Worm (Caenorhabditis elegans) whole organism, L1 larva: ENCODE measurements around the gene ergi-1.

Experiments
- C04F5.9 ChIP-seq: sonication (generic microtip); optimal IDR thresholded peaks from 2 replicates; lab custom pipeline; 2016; ENCODE audit warnings: missing genetic modification characterization, missing compliant biosample characterization
- C16A3.4 ChIP-seq: fragments of 150-350 bp; optimal IDR thresholded peaks from 2 replicates; lab custom pipeline; 2014; ENCODE audit warnings: missing biosample characterization, missing genetic modification characterization
- C34B4.2 ChIP-seq: sonication (generic microtip); optimal IDR thresholded peaks from 2 replicates; lab custom pipeline; 2017; ENCODE audit warnings: mild to moderate bottlenecking, missing genetic modification characterization, missing compliant biosample characterization
- F16B12.6 ChIP-seq: fragments of 150-350 bp; optimal IDR thresholded peaks from 2 replicates; lab custom pipeline; 2014; ENCODE audit warnings: missing biosample characterization, missing genetic modification characterization
- Y116A8C.19 ChIP-seq: sonication (generic microtip); optimal IDR thresholded peaks from 2 replicates; lab custom pipeline; 2016; ENCODE audit warnings: missing compliant biosample characterization, missing genetic modification characterization, borderline replicate concordance
- aha-1 ChIP-seq: fragments of 150-350 bp; optimal IDR thresholded peaks from 2 replicates; lab custom pipeline; 2014; ENCODE audit warnings: missing biosample characterization, missing genetic modification characterization
- alr-1 ChIP-seq: fragments of 200-800 bp; sonication (Bioruptor generic); optimal IDR thresholded peaks from 2 replicates; lab custom pipeline; 2018; ENCODE audit warnings: borderline replicate concordance, mild to moderate bottlenecking, missing genetic modification characterization, missing compliant biosample characterization
- aly-2 ChIP-seq: fragments of 150-350 bp; optimal IDR thresholded peaks from 2 replicates; lab custom pipeline; 2014; ENCODE audit warnings: missing biosample characterization, missing genetic modification characterization
- ceh-82 ChIP-seq, 3 experiments: fragments of 150-350 bp in 1 of 3; sonication (generic microtip) in 2 of 3; optimal IDR thresholded peaks; 2 replicates each; lab custom pipeline; 2014 to 2017; ENCODE audit warnings: missing biosample characterization in 3 of 3, missing genetic modification characterization in 3 of 3
- efl-1 ChIP-seq, 4 experiments: fragments of 150-350 bp; optimal IDR thresholded peaks in 3 of 4; peaks in 1 of 4; 1 replicate in 1 of 4; 2 replicates in 3 of 4; lab custom pipeline; 2014; ENCODE audit warnings: missing biosample characterization in 2 of 4, missing genetic modification characterization in 2 of 4, missing genetic modification reagents in 2 of 4
- efl-3 ChIP-seq: fragments of 200-800 bp; sonication (Bioruptor generic); optimal IDR thresholded peaks from 2 replicates; lab custom pipeline; 2018; ENCODE audit warnings: mild to moderate bottlenecking, missing genetic modification characterization, missing compliant biosample characterization
- egl-13 ChIP-seq: sonication (generic microtip); optimal IDR thresholded peaks from 2 replicates; lab custom pipeline; 2016; ENCODE audit warnings: missing genotype, missing genetic modification reagents, missing genetic modification characterization, missing compliant biosample characterization
- egl-27 ChIP-seq, 2 experiments: fragments of 150-350 bp in 1 of 2; sonication (generic microtip); optimal IDR thresholded peaks; 3 replicates each; lab custom pipeline; 2017 to 2018; ENCODE audit warnings: missing biosample characterization in 2 of 2, missing genetic modification characterization in 2 of 2, missing genetic modification reagents in 2 of 2
- elt-2 ChIP-seq: sonication (generic microtip); optimal IDR thresholded peaks from 2 replicates; lab custom pipeline; 2016; ENCODE audit warnings: missing genetic modification characterization, mild to moderate bottlenecking, inconsistent platforms, missing compliant biosample characterization, missing genetic modification reagents
- elt-3 ChIP-seq, 6 experiments: fragments of 150-350 bp in 1 of 6; sonication (generic microtip); optimal IDR thresholded peaks; 2 replicates each; lab custom pipeline; 2017 to 2018; ENCODE audit warnings: missing biosample characterization in 6 of 6, missing genetic modification characterization in 6 of 6, inconsistent platforms in 1 of 6
- ets-5 ChIP-seq: fragments of 200-800 bp; sonication (Bioruptor generic); IDR thresholded peaks from 2 replicates; pipeline ENCODE4 v1.3.6; 2022; ENCODE audit warnings: missing genetic modification characterization, missing compliant biosample characterization
- hlh-4 ChIP-seq: sonication (generic microtip); optimal IDR thresholded peaks from 2 replicates; lab custom pipeline; 2016; ENCODE audit warnings: mild to moderate bottlenecking, missing genetic modification characterization, missing compliant biosample characterization
- irx-1 ChIP-seq: sonication (generic microtip); optimal IDR thresholded peaks from 2 replicates; lab custom pipeline; 2016; ENCODE audit warnings: missing genetic modification characterization, missing compliant biosample characterization
- isw-1 ChIP-seq: fragments of 200-800 bp; sonication (Bioruptor generic); IDR thresholded peaks from 2 replicates; pipeline ENCODE4 v1.3.6; 2022; ENCODE audit warnings: missing genetic modification characterization, missing compliant biosample characterization
- jun-1 ChIP-seq: fragments of 150-350 bp; optimal IDR thresholded peaks from 2 replicates; lab custom pipeline; 2014; ENCODE audit warnings: missing biosample characterization, missing genetic modification reagents, missing genetic modification characterization
- lin-13 ChIP-seq: fragments of 150-350 bp; optimal IDR thresholded peaks from 2 replicates; lab custom pipeline; 2014; ENCODE audit warnings: missing biosample characterization, missing genetic modification reagents, missing genetic modification characterization
- lin-14 ChIP-seq: fragments of 200-800 bp; sonication (Bioruptor generic); optimal IDR thresholded peaks from 2 replicates; lab custom pipeline; 2018; ENCODE audit warnings: mild to moderate bottlenecking, missing genetic modification characterization, moderate library complexity, missing compliant biosample characterization
- lin-15B ChIP-seq: fragments of 150-350 bp; sonication (generic microtip); optimal IDR thresholded peaks from 3 replicates; lab custom pipeline; 2014; ENCODE audit warnings: missing biosample characterization, missing genetic modification characterization
- lir-3 ChIP-seq: sonication (generic microtip); optimal IDR thresholded peaks from 2 replicates; lab custom pipeline; 2016; ENCODE audit warnings: mild to moderate bottlenecking, missing genetic modification characterization, moderate library complexity, missing compliant biosample characterization; ENCODE audit not compliant: poor library complexity
- lsy-2 ChIP-seq, 2 experiments: fragments of 150-350 bp; optimal IDR thresholded peaks; 2 replicates each; lab custom pipeline; 2014; ENCODE audit warnings: missing biosample characterization in 2 of 2, missing genetic modification characterization in 2 of 2
- mdl-1 ChIP-seq, 2 experiments: fragments of 150-350 bp; optimal IDR thresholded peaks; 2 replicates each; lab custom pipeline; 2014 to 2017; ENCODE audit warnings: missing biosample characterization in 2 of 2, missing genetic modification characterization in 2 of 2, inconsistent platforms in 1 of 2
- mef-2 ChIP-seq: fragments of 150-350 bp; optimal IDR thresholded peaks from 2 replicates; lab custom pipeline; 2014; ENCODE audit warnings: missing biosample characterization, missing genetic modification characterization
- mep-1 ChIP-seq: fragments of 150-350 bp; optimal IDR thresholded peaks from 2 replicates; lab custom pipeline; 2014; ENCODE audit warnings: missing biosample characterization, missing genetic modification characterization
- nhr-11 ChIP-seq: fragments of 150-350 bp; optimal IDR thresholded peaks from 2 replicates; lab custom pipeline; 2014; ENCODE audit warnings: missing biosample characterization, missing genetic modification characterization
- nhr-12 ChIP-seq: sonication (generic microtip); optimal IDR thresholded peaks from 2 replicates; lab custom pipeline; 2017; ENCODE audit warnings: missing biosample characterization, missing genetic modification characterization
- nhr-19 ChIP-seq: fragments of 200-800 bp; sonication (Bioruptor generic); conservative IDR thresholded peaks from 2 replicates; pipeline ENCODE4 v1.3.6; 2022; ENCODE audit warnings: missing genetic modification characterization, missing compliant biosample characterization
- nhr-20 ChIP-seq: sonication (generic microtip); optimal IDR thresholded peaks from 2 replicates; lab custom pipeline; 2016; ENCODE audit warnings: mild to moderate bottlenecking, missing genetic modification characterization, missing compliant biosample characterization
- nhr-237 ChIP-seq: fragments of 150-350 bp; optimal IDR thresholded peaks from 2 replicates; lab custom pipeline; 2014; ENCODE audit warnings: missing biosample characterization, missing genetic modification characterization
- nhr-28 ChIP-seq: fragments of 150-350 bp; optimal IDR thresholded peaks from 2 replicates; lab custom pipeline; 2014; ENCODE audit warnings: missing biosample characterization, missing genetic modification characterization
- nhr-47 ChIP-seq: sonication (generic microtip); optimal IDR thresholded peaks from 2 replicates; lab custom pipeline; 2016; ENCODE audit warnings: mild to moderate bottlenecking, missing genetic modification characterization, moderate library complexity, missing compliant biosample characterization
- nhr-77 ChIP-seq: fragments of 150-350 bp; optimal IDR thresholded peaks from 2 replicates; lab custom pipeline; 2014; ENCODE audit warnings: missing biosample characterization, missing genetic modification characterization
- nhr-85 ChIP-seq: sonication (generic microtip); peaks from one replicate; lab custom pipeline; 2016; ENCODE audit warnings: missing genetic modification characterization, inconsistent platforms, missing compliant biosample characterization
- pqm-1 ChIP-seq: sonication (generic microtip); optimal IDR thresholded peaks from 3 replicates; lab custom pipeline; 2017; ENCODE audit warnings: missing biosample characterization, missing genetic modification characterization
- skn-1 ChIP-seq: fragments of 150-350 bp; optimal IDR thresholded peaks from 2 replicates; lab custom pipeline; 2014; ENCODE audit warnings: missing biosample characterization, missing genetic modification characterization
- snu-23 ChIP-seq: sonication (generic microtip); optimal IDR thresholded peaks from 2 replicates; lab custom pipeline; 2016; ENCODE audit warnings: missing genetic modification characterization, missing compliant biosample characterization
- sox-4 ChIP-seq: sonication (generic microtip); optimal IDR thresholded peaks from 2 replicates; lab custom pipeline; 2016; ENCODE audit warnings: missing genetic modification characterization, missing compliant biosample characterization
- sup-37 ChIP-seq: fragments of 200-800 bp; sonication (Bioruptor generic); optimal IDR thresholded peaks from 2 replicates; lab custom pipeline; 2018; ENCODE audit warnings: mild to moderate bottlenecking, missing genetic modification characterization, missing compliant biosample characterization
- tbx-2 ChIP-seq: sonication (generic microtip); optimal IDR thresholded peaks from 2 replicates; lab custom pipeline; 2016; ENCODE audit warnings: missing genetic modification characterization, missing compliant biosample characterization
- tlp-1 ChIP-seq: fragments of 150-350 bp; optimal IDR thresholded peaks from 2 replicates; lab custom pipeline; 2014; ENCODE audit warnings: missing biosample characterization, missing genetic modification characterization
- unc-30 ChIP-seq: sonication (generic microtip); optimal IDR thresholded peaks from 2 replicates; lab custom pipeline; 2017; ENCODE audit warnings: missing biosample characterization, missing genetic modification characterization
- unc-62 ChIP-seq: fragments of 150-350 bp; optimal IDR thresholded peaks from 2 replicates; lab custom pipeline; 2014; ENCODE audit warnings: missing biosample characterization, missing genetic modification reagents, missing genetic modification characterization
- unc-98 ChIP-seq: fragments of 200-800 bp; sonication (Bioruptor generic); IDR thresholded peaks from 2 replicates; pipeline ENCODE4 v1.3.6; 2022; ENCODE audit warnings: missing genetic modification characterization, missing compliant biosample characterization
- vab-15 ChIP-seq: sonication (generic microtip); optimal IDR thresholded peaks from 2 replicates; lab custom pipeline; 2017; ENCODE audit warnings: missing genotype, mild to moderate bottlenecking, missing genetic modification characterization, missing compliant biosample characterization
- zip-4 ChIP-seq: fragments of 200-800 bp; sonication (Bioruptor generic); optimal IDR thresholded peaks from 2 replicates; lab custom pipeline; 2018; ENCODE audit warnings: mild to moderate bottlenecking, missing genetic modification characterization, moderate library complexity, missing compliant biosample characterization
- ztf-11 ChIP-seq, 2 experiments: sonication (generic microtip); optimal IDR thresholded peaks; 2 replicates each; lab custom pipeline; 2016 to 2017; ENCODE audit warnings: missing genetic modification characterization in 2 of 2, missing biosample characterization in 1 of 2, missing compliant biosample characterization in 1 of 2
- ztf-4 ChIP-seq: fragments of 150-350 bp; optimal IDR thresholded peaks from 2 replicates; lab custom pipeline; 2014; ENCODE audit warnings: missing biosample characterization, missing genetic modification characterization

ergi-1 gene

ce11 chrX:2075169-2075568 is 40.1 kb upstream of the ergi-1 start (continued):
- TF ChIP-seq nhr-47 (peak; percentile 5), unc-30 (no peak), nhr-19 (peak; percentile 34; the same call in 1 of the 2 replicates), egl-13 (tag; lab: Kevin White, UChicago) (no peak), nhr-20 (tag; lab: Kevin White, UChicago) (peak; percentile 71), C34B4.2 (no peak), mef-2 (tag; lab: Kevin White, UChicago) (no peak), mep-1 (tag; lab: Kevin White, UChicago) (peak; percentile 50), mdl-1 (tag; optimal IDR thresholded peaks at IDR 0.05; lab: Kevin White, UChicago) (no peak), tbx-2 (tag; lab: Kevin White, UChicago) (peak; percentile 26), isw-1 (GFP tag; lab: Robert Waterston, UW) (no peak), unc-62 (GFP tag; lab: Kevin White, UChicago) (no peak), Y116A8C.19 (tag; lab: Kevin White, UChicago) (no peak), ztf-4 (no peak), lsy-2 (tag; optimal IDR thresholded peaks at IDR 0.05; lab: Kevin White, UChicago) (no peak), jun-1 (tag; lab: Kevin White, UChicago) (no peak), nhr-28 (tag; lab: Kevin White, UChicago) (no peak), ztf-11 (tag; optimal IDR thresholded peaks at IDR 0.05; lab: Kevin White, UChicago) (no peak), nhr-237 (tag; lab: Kevin White, UChicago) (no peak), pqm-1 (tag; lab: Kevin White, UChicago) (no peak), F16B12.6 (tag; lab: Kevin White, UChicago) (no peak), lin-13 (no peak), skn-1 (no peak), egl-27 (tag; optimal IDR thresholded peaks at IDR 0.05; lab: Kevin White, UChicago) (no peak), ceh-82 (tag; optimal IDR thresholded peaks at IDR 0.05; lab: Kevin White, UChicago) (no peak), alr-1 (no peak), zip-4 (no peak), nhr-12 (tag; lab: Kevin White, UChicago) (no peak), elt-2 (tag; lab: Kevin White, UChicago) (no peak), unc-98 (GFP tag; lab: Robert Waterston, UW) (no peak)

ce11 chrX:2074055-2074454 is 39.0 kb upstream of the ergi-1 start, which contains the start of gene txdc-12.2:
TSS of gene txdc-12.2 (plus strand) at chrX:2074450.
- TF ChIP-seq efl-3 (GFP tag; lab: Kevin White, UChicago) (no peak), sup-37 (GFP tag; lab: Kevin White, UChicago) (no peak), snu-23 (peak; percentile 45), ets-5 (no peak), zip-4 (no peak), irx-1 (tag; lab: Kevin White, UChicago) (no peak), elt-3 (tag; optimal IDR thresholded peaks at IDR 0.05; lab: Kevin White, UChicago) (peak in 1 of 6 experiments; percentile 23), nhr-77 (tag; lab: Kevin White, UChicago) (no peak), egl-27 (tag; optimal IDR thresholded peaks at IDR 0.05; lab: Kevin White, UChicago) (no peak), lin-15B (tag; lab: Kevin White, UChicago) (no peak), nhr-19 (no peak), alr-1 (no peak), skn-1 (no peak), sox-4 (tag; lab: Kevin White, UChicago) (no peak), ceh-82 (tag; optimal IDR thresholded peaks at IDR 0.05; lab: Kevin White, UChicago) (no peak), F16B12.6 (tag; lab: Kevin White, UChicago) (no peak), nhr-12 (tag; lab: Kevin White, UChicago) (no peak), C04F5.9 (tag; lab: Kevin White, UChicago) (no peak), aly-2 (no peak), aha-1 (tag; lab: Kevin White, UChicago) (no peak), lir-3 (no peak), tlp-1 (tag; lab: Kevin White, UChicago) (no peak), lin-14 (peak; percentile 69), unc-30 (no peak), nhr-85 (peak; percentile 73), elt-2 (tag; lab: Kevin White, UChicago) (no peak), C16A3.4 (no peak), efl-1 (optimal IDR thresholded peaks at IDR 0.05; lab: Kevin White, UChicago) (no peak), efl-1 (GFP tag; optimal IDR thresholded peaks at IDR 0.05 in 1 of 2; lab: Kevin White, UChicago) (no peak), unc-98 (GFP tag; lab: Robert Waterston, UW) (no peak), nhr-28 (tag; lab: Kevin White, UChicago) (no peak), nhr-11 (tag; lab: Kevin White, UChicago) (no peak), vab-15 (no peak), hlh-4 (tag; lab: Kevin White, UChicago) (no peak)
